Worm (Caenorhabditis elegans): ENCODE measurements around the gene gspd-1.

The gspd-1 gene

ce11 chrIV:11349747-11350146 is 32.5 kb downstream of the gspd-1 start:
- TF ChIP-seq ces-1 (GFP tag; optimal IDR thresholded peaks at IDR 0.05): peak; percentile 21
- TF ChIP-seq ztf-11 (tag; optimal IDR thresholded peaks at IDR 0.05): no peak
- no peak for TF ChIP-seq lsy-2 (tag; optimal IDR thresholded peaks at IDR 0.05)

ce11 chrIV:11350809-11351208 is 33.6 kb downstream of the gspd-1 start:
- TF ChIP-seq mab-5 (tag; optimal IDR thresholded peaks at IDR 0.05) (no peak), sptf-1 (tag; optimal IDR thresholded peaks at IDR 0.05) (no peak), unc-62 (GFP tag; optimal IDR thresholded peaks at IDR 0.05) (peak; percentile 65), pha-4 (tag; optimal IDR thresholded peaks at IDR 0.05) (no peak), flh-1 (GFP tag; optimal IDR thresholded peaks at IDR 0.05) (no peak), unc-120 (tag; optimal IDR thresholded peaks at IDR 0.05; ENCODE audit: poor library complexity, severe bottlenecking) (peak; percentile 19), nhr-237 (tag; optimal IDR thresholded peaks at IDR 0.05) (no peak), hlh-1 (tag; optimal IDR thresholded peaks at IDR 0.05) (peak; percentile 39), sem-2 (GFP tag; optimal IDR thresholded peaks at IDR 0.05) (no peak)

ce11 chrIV:11351563-11351962 is 34.3 kb downstream of the gspd-1 start:
- no peak for TF ChIP-seq elt-3 (tag; optimal IDR thresholded peaks at IDR 0.05)
- TF ChIP-seq mab-5 (tag; optimal IDR thresholded peaks at IDR 0.05): no peak
- no peak for TF ChIP-seq blmp-1 (tag; optimal IDR thresholded peaks at IDR 0.05)
- no peak for TF ChIP-seq nhr-2 (tag; optimal IDR thresholded peaks at IDR 0.05)
- TF ChIP-seq elt-1 (tag; optimal IDR thresholded peaks at IDR 0.05; ENCODE audit: borderline replicate concordance, insufficient read depth): no peak
- TF ChIP-seq lsy-2 (tag; optimal IDR thresholded peaks at IDR 0.05): no peak
- TF ChIP-seq flh-1 (GFP tag; optimal IDR thresholded peaks at IDR 0.05): no peak
- TF ChIP-seq unc-120 (tag; optimal IDR thresholded peaks at IDR 0.05; ENCODE audit: poor library complexity, severe bottlenecking): no peak
- no peak for TF ChIP-seq ceh-83 (GFP tag; optimal IDR thresholded peaks at IDR 0.05)
- no peak for TF ChIP-seq ztf-11 (tag; optimal IDR thresholded peaks at IDR 0.05)
- TF ChIP-seq lin-13 (tag; optimal IDR thresholded peaks at IDR 0.05): no peak
- TF ChIP-seq lin-32 (GFP tag; optimal IDR thresholded peaks at IDR 0.05): no peak
- no peak for TF ChIP-seq ham-2 (GFP tag; optimal IDR thresholded peaks at IDR 0.05)
- no peak for TF ChIP-seq unc-39 (tag; optimal IDR thresholded peaks at IDR 0.05)
- TF ChIP-seq sptf-1 (tag; optimal IDR thresholded peaks at IDR 0.05): no peak
- no peak for TF ChIP-seq ceh-43 (GFP tag; optimal IDR thresholded peaks at IDR 0.05)

- TF ChIP-seq sem-2 (GFP tag; optimal IDR thresholded peaks at IDR 0.05) (no peak), lin-32 (GFP tag; optimal IDR thresholded peaks at IDR 0.05) (no peak), unc-120 (tag; optimal IDR thresholded peaks at IDR 0.05; ENCODE audit: poor library complexity, severe bottlenecking) (no peak), elt-3 (tag; optimal IDR thresholded peaks at IDR 0.05) (no peak), bed-3 (GFP tag; optimal IDR thresholded peaks at IDR 0.05) (no peak)
Measured at ce11 chrIV:11352768-11353167, 35.5 kb downstream of the gspd-1 start.

ce11 chrIV:11353946-11354458 is 36.8 kb downstream of the gspd-1 start, which contains the start of gene T01G1.2:
T01G1.2 (plus strand) TSS chrIV:11354408.
- TF ChIP-seq unc-62 (GFP tag; optimal IDR thresholded peaks at IDR 0.05) (peak; percentile 55), nhr-237 (tag; optimal IDR thresholded peaks at IDR 0.05) (no peak), tbx-8 (GFP tag; optimal IDR thresholded peaks at IDR 0.05) (no peak), mls-2 (tag; optimal IDR thresholded peaks at IDR 0.05) (no peak), unc-120 (tag; optimal IDR thresholded peaks at IDR 0.05; ENCODE audit: poor library complexity, severe bottlenecking) (peak; percentile 83), ham-2 (GFP tag; optimal IDR thresholded peaks at IDR 0.05) (no peak), snpc-4 (tag; optimal IDR thresholded peaks at IDR 0.05) (no peak), unc-39 (tag; optimal IDR thresholded peaks at IDR 0.05) (no peak), nhr-2 (tag; optimal IDR thresholded peaks at IDR 0.05) (no peak)

- no peak for TF ChIP-seq ceh-39 (tag; optimal IDR thresholded peaks at IDR 0.05)
- TF ChIP-seq snpc-4 (tag; optimal IDR thresholded peaks at IDR 0.05): no peak
- TF ChIP-seq tbx-8 (GFP tag; optimal IDR thresholded peaks at IDR 0.05): no peak
- TF ChIP-seq pha-4 (tag; optimal IDR thresholded peaks at IDR 0.05): no peak
- no peak for TF ChIP-seq ceh-83 (GFP tag; optimal IDR thresholded peaks at IDR 0.05)
- TF ChIP-seq hlh-1 (tag; optimal IDR thresholded peaks at IDR 0.05): no peak
- TF ChIP-seq blmp-1 (tag; optimal IDR thresholded peaks at IDR 0.05): no peak
- no peak for TF ChIP-seq lin-13 (tag; optimal IDR thresholded peaks at IDR 0.05)
- TF ChIP-seq nhr-12 (tag; optimal IDR thresholded peaks at IDR 0.05): no peak
- no peak for TF ChIP-seq cnd-1 (tag; optimal IDR thresholded peaks at IDR 0.05)
- TF ChIP-seq lin-32 (GFP tag; optimal IDR thresholded peaks at IDR 0.05): no peak
- no peak for TF ChIP-seq unc-120 (tag; optimal IDR thresholded peaks at IDR 0.05; ENCODE audit: poor library complexity, severe bottlenecking)
- TF ChIP-seq elt-3 (tag; optimal IDR thresholded peaks at IDR 0.05): no peak
- TF ChIP-seq sptf-1 (tag; optimal IDR thresholded peaks at IDR 0.05): no peak
Measured at ce11 chrIV:11359769-11360168, 42.5 kb downstream of the gspd-1 start, which contains the start of gene klp-12. klp-12 (minus strand) TSS chrIV:11359869.
